Worm (Caenorhabditis elegans): ENCODE data around the gene srv-32.

Gene srv-32

DNA sequence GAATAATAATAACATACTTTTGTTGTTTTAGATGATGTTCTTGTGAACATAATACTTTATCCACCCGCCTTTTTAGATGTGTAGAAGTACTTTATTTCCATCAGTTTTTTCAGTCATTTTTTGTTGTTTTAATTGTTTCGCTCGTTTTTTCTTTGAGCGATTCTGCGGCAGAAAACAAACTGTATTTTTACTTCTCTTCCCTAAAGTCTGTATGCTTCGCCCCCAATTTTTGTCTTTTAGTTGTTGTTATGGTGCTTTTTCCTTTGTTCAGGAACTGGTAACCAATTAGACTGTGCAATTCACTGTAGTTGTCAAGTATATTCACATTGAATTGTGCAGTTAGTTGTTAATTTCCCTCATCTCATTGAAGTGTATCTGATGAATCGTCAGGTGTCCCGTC is 43.7 kb upstream of the srv-32 start:
- TF ChIP-seq nhr-23 (tag; optimal IDR thresholded peaks at IDR 0.05) = no peak
- TF ChIP-seq lin-39 (tag; optimal IDR thresholded peaks at IDR 0.05) = no peak
- no peak for TF ChIP-seq nhr-25 (tag; optimal IDR thresholded peaks at IDR 0.05)
- TF ChIP-seq nhr-28 (tag; optimal IDR thresholded peaks at IDR 0.05) = no peak
- no peak for TF ChIP-seq nhr-76 (tag; optimal IDR thresholded peaks at IDR 0.05)
- TF ChIP-seq hmg-11 (tag; optimal IDR thresholded peaks at IDR 0.05) = no peak
- TF ChIP-seq mdl-1 (tag; optimal IDR thresholded peaks at IDR 0.05) = no peak
- TF ChIP-seq sea-2 (GFP tag; optimal IDR thresholded peaks at IDR 0.05) = no peak
- TF ChIP-seq nhr-12 (tag; optimal IDR thresholded peaks at IDR 0.05) = no peak
- TF ChIP-seq nhr-43 (tag; optimal IDR thresholded peaks at IDR 0.05; ENCODE audit: poor library complexity, severe bottlenecking) = no peak
- no peak for TF ChIP-seq nfya-1 (tag; optimal IDR thresholded peaks at IDR 0.05; ENCODE audit: insufficient read depth)
- no peak for TF ChIP-seq ceh-82 (tag; optimal IDR thresholded peaks at IDR 0.05)
- no peak for TF ChIP-seq lin-15B (tag; optimal IDR thresholded peaks at IDR 0.05)
- no peak for TF ChIP-seq ztf-11 (tag; optimal IDR thresholded peaks at IDR 0.05)
- TF ChIP-seq snpc-4 (tag; optimal IDR thresholded peaks at IDR 0.05) = no peak
- no peak for TF ChIP-seq lsy-12 (tag; optimal IDR thresholded peaks at IDR 0.05)

DNA sequence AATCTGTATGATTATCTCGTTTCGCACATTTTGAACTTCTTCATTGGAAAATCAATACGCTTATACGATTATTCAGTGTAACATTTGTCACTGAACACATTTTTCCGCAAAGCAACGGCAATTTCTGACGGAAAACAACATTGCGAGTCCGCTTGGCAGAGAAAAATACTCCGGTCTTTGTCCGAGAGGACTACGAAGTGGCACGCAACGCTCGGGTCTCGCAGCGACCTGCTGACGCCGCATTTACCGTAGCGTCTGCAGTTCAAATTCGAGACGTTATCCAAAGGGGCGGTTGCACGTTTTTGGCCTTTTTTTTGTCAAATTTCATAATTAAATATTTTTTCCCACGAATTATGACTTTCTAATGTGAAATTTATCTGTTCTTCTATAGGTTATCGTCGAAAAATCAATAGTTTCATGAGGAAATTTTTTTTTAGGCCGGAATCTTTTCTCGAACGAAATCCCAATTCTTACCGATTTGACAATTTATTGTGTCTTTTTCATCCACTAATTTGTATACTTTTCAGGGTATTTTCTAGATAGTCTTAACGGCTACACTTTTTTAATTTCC is 41.7 kb upstream of the srv-32 start, which contains the start of gene sqd-1:
sqd-1 (plus strand) TSS at position 521 of the 571 bp plus-strand sequence.
- TF ChIP-seq lin-39 (tag; optimal IDR thresholded peaks at IDR 0.05) (peak; percentile 99), elt-3 (tag; optimal IDR thresholded peaks at IDR 0.05) (peak in 1 of 3 experiments; percentile 89), ZK546.5 (tag; optimal IDR thresholded peaks at IDR 0.05) (peak; percentile 100), nhr-43 (tag; optimal IDR thresholded peaks at IDR 0.05; ENCODE audit: poor library complexity, severe bottlenecking) (peak; percentile 96), elt-2 (tag; optimal IDR thresholded peaks at IDR 0.05) (peak; percentile 79), mdl-1 (tag; optimal IDR thresholded peaks at IDR 0.05) (peak; percentile 15), zag-1 (tag; optimal IDR thresholded peaks at IDR 0.05) (peak; percentile 57), daf-12 (tag; optimal IDR thresholded peaks at IDR 0.05) (no peak), ceh-28 (tag; optimal IDR thresholded peaks at IDR 0.05) (peak; percentile 84), ceh-9 (tag; optimal IDR thresholded peaks at IDR 0.05) (no peak), nhr-12 (tag; optimal IDR thresholded peaks at IDR 0.05) (no peak), nhr-67 (tag; optimal IDR thresholded peaks at IDR 0.05) (no peak), aly-2 (tag; optimal IDR thresholded peaks at IDR 0.05) (no peak), egl-5 (tag; optimal IDR thresholded peaks at IDR 0.05) (peak; percentile 96), egl-27 (tag; optimal IDR thresholded peaks at IDR 0.05) (peak; percentile 78), nhr-23 (tag; optimal IDR thresholded peaks at IDR 0.05) (peak; percentile 98), unc-39 (tag; optimal IDR thresholded peaks at IDR 0.05) (no peak), eor-1 (tag; optimal IDR thresholded peaks at IDR 0.05) (no peak), ztf-11 (tag; optimal IDR thresholded peaks at IDR 0.05) (no peak), sea-2 (GFP tag; optimal IDR thresholded peaks at IDR 0.05) (no peak), nhr-237 (tag; optimal IDR thresholded peaks at IDR 0.05) (no peak), pqm-1 (tag; optimal IDR thresholded peaks at IDR 0.05) (peak; percentile 83), nfya-1 (tag; optimal IDR thresholded peaks at IDR 0.05; ENCODE audit: insufficient read depth) (peak; percentile 98), ceh-82 (tag; optimal IDR thresholded peaks at IDR 0.05) (peak; percentile 83), fkh-2 (tag; optimal IDR thresholded peaks at IDR 0.05) (no peak), elt-1 (tag; optimal IDR thresholded peaks at IDR 0.05) (peak; percentile 55), nhr-76 (tag; optimal IDR thresholded peaks at IDR 0.05) (peak; percentile 1), fkh-10 (GFP tag; optimal IDR thresholded peaks at IDR 0.05) (peak; percentile 79), fos-1 (tag; optimal IDR thresholded peaks at IDR 0.05) (no peak), hmg-11 (tag; optimal IDR thresholded peaks at IDR 0.05) (peak; percentile 92), jun-1 (tag; optimal IDR thresholded peaks at IDR 0.05) (peak; percentile 92), R02D3.7 (tag; optimal IDR thresholded peaks at IDR 0.05) (peak; percentile 96), mml-1 (tag; optimal IDR thresholded peaks at IDR 0.05) (no peak), skn-1 (tag; optimal IDR thresholded peaks at IDR 0.05) (peak; percentile 73), snpc-4 (tag; optimal IDR thresholded peaks at IDR 0.05) (peak; percentile 86), ztf-4 (tag; optimal IDR thresholded peaks at IDR 0.05) (peak; percentile 76), nhr-77 (tag; optimal IDR thresholded peaks at IDR 0.05) (peak; percentile 37), pha-4 (tag; optimal IDR thresholded peaks at IDR 0.05) (peak; percentile 98), unc-62 (GFP tag; optimal IDR thresholded peaks at IDR 0.05) (peak; percentile 59), ceh-16 (tag; optimal IDR thresholded peaks at IDR 0.05) (no peak), ama-1 (optimal IDR thresholded peaks at IDR 0.05) (peak; percentile 39), nhr-28 (tag; optimal IDR thresholded peaks at IDR 0.05) (no peak), nhr-25 (tag; optimal IDR thresholded peaks at IDR 0.05) (peak; percentile 98), lin-15B (tag; optimal IDR thresholded peaks at IDR 0.05) (peak; percentile 97), nhr-11 (tag; optimal IDR thresholded peaks at IDR 0.05) (peak; percentile 78), lsy-12 (tag; optimal IDR thresholded peaks at IDR 0.05) (peak; percentile 98), tbx-2 (tag; optimal IDR thresholded peaks at IDR 0.05) (peak; percentile 90)
